Fruit fly (Drosophila melanogaster) whole organism, embryonic: ENCODE measurements around the gene CG18649.

Experiments
- B-H2 ChIP-seq: fragments of 200-800 bp; sonication (Bioruptor generic); optimal IDR thresholded peaks from 2 replicates; lab custom pipeline; 2018; ENCODE audit warnings: missing biosample characterization, mild to moderate bottlenecking, missing genetic modification characterization
- BEAF-32 ChIP-seq: fragments of 200-800 bp; sonication (Bioruptor generic); optimal IDR thresholded peaks from 3 replicates; lab custom pipeline; 2017; ENCODE audit warnings: missing biosample characterization, missing genetic modification characterization, mild to moderate bottlenecking, moderate library complexity, missing genetic modification reagents
- CG10462 ChIP-seq: fragments of 200-800 bp; sonication (Bioruptor generic); optimal IDR thresholded peaks from 2 replicates; lab custom pipeline; 2016; ENCODE audit warnings: missing biosample characterization, missing genetic modification characterization
- CG11247 ChIP-seq: fragments of 200-800 bp; sonication (Bioruptor generic); IDR thresholded peaks from 2 replicates; pipeline ENCODE4 v1.3.6; 2022; ENCODE audit warnings: missing biosample characterization, missing genetic modification characterization
- CG11560 ChIP-seq: fragments of 200-800 bp; sonication (Bioruptor generic); IDR thresholded peaks from 3 replicates; pipeline ENCODE4 v1.3.6; 2022; ENCODE audit warnings: missing biosample characterization, missing genetic modification characterization
- CG12299 ChIP-seq: fragments of 200-800 bp; sonication (Bioruptor generic); optimal IDR thresholded peaks from 2 replicates; lab custom pipeline; 2018; ENCODE audit warnings: missing biosample characterization, mild to moderate bottlenecking, missing genetic modification characterization
- CG12769 ChIP-seq: fragments of 200-800 bp; sonication (Bioruptor generic); optimal IDR thresholded peaks from 2 replicates; lab custom pipeline; 2019; ENCODE audit warnings: missing biosample characterization, mild to moderate bottlenecking, missing genetic modification characterization, moderate library complexity
- CG13287 ChIP-seq: fragments of 200-800 bp; sonication (Bioruptor generic); IDR thresholded peaks from 2 replicates; pipeline ENCODE4 v1.3.6; 2022; ENCODE audit warnings: missing biosample characterization, missing genetic modification characterization; ENCODE audit not compliant: partially characterized antibody
- CG14050 ChIP-seq: fragments of 200-800 bp; sonication (Bioruptor generic); IDR thresholded peaks from 3 replicates; pipeline ENCODE4 v1.3.6; 2022; ENCODE audit warnings: missing biosample characterization, missing genetic modification characterization
- CG15514 ChIP-seq: fragments of 200-800 bp; sonication (Bioruptor generic); optimal IDR thresholded peaks from 3 replicates; lab custom pipeline; 2017; ENCODE audit warnings: missing biosample characterization, missing genetic modification characterization, mild to moderate bottlenecking, moderate library complexity, missing genetic modification reagents
- CG18476 ChIP-seq: fragments of 200-800 bp; sonication (Bioruptor generic); optimal IDR thresholded peaks from 2 replicates; lab custom pipeline; 2016; ENCODE audit warnings: missing biosample characterization, mild to moderate bottlenecking, missing genetic modification characterization
- CG2678 ChIP-seq: fragments of 200-800 bp; sonication (Bioruptor generic); optimal IDR thresholded peaks from 3 replicates; lab custom pipeline; 2019; ENCODE audit warnings: missing biosample characterization, mild to moderate bottlenecking, missing genetic modification characterization, moderate library complexity
- CG30020 ChIP-seq: fragments of 200-800 bp; optimal IDR thresholded peaks from 2 replicates; lab custom pipeline; 2019; ENCODE audit warnings: missing biosample characterization, mild to moderate bottlenecking, missing genetic modification characterization, moderate library complexity
- CG31441 ChIP-seq: fragments of 200-800 bp; sonication (Bioruptor generic); IDR thresholded peaks from 2 replicates; pipeline ENCODE4 v1.3.6; 2022; ENCODE audit warnings: missing biosample characterization, missing genetic modification characterization
- CG7786 ChIP-seq: fragments of 200-800 bp; sonication (Bioruptor generic); optimal IDR thresholded peaks from 2 replicates; lab custom pipeline; 2016; ENCODE audit warnings: missing biosample characterization, missing genetic modification characterization
- CG9609 ChIP-seq: fragments of 200-800 bp; sonication (Bioruptor generic); optimal IDR thresholded peaks from 3 replicates; lab custom pipeline; 2016; ENCODE audit warnings: missing biosample characterization, missing genetic modification characterization
- CTCF ChIP-seq: fragments of 200-800 bp; sonication (Bioruptor generic); optimal IDR thresholded peaks from 2 replicates; lab custom pipeline; 2017; ENCODE audit warnings: missing biosample characterization, mild to moderate bottlenecking, missing genetic modification characterization, moderate library complexity
- Doc2 ChIP-seq: fragments of 200-800 bp; sonication (Bioruptor generic); IDR thresholded peaks from 2 replicates; pipeline ENCODE4 v1.3.6; 2022; ENCODE audit warnings: missing biosample characterization, missing genetic modification characterization
- Ets65A ChIP-seq: fragments of 200-800 bp; sonication (Bioruptor generic); peaks from one replicate; lab custom pipeline; 2016; ENCODE audit warnings: missing biosample characterization, missing genetic modification characterization
- GATAe ChIP-seq: fragments of 200-800 bp; sonication (Bioruptor generic); conservative IDR thresholded peaks from 2 replicates; pipeline ENCODE4 v1.3.6; 2022; ENCODE audit warnings: missing biosample characterization, missing genetic modification characterization
- H15 ChIP-seq: fragments of 200-800 bp; sonication (Bioruptor generic); IDR thresholded peaks from 3 replicates; pipeline ENCODE4 v1.3.6; 2022; ENCODE audit warnings: missing biosample characterization, missing genetic modification characterization
- Hr3 ChIP-seq: fragments of 200-800 bp; sonication (Bioruptor generic); optimal IDR thresholded peaks from 3 replicates; lab custom pipeline; 2016; ENCODE audit warnings: missing biosample characterization, missing genetic modification characterization
- Lpt ChIP-seq: fragments of >200 bp; optimal IDR thresholded peaks from 2 replicates; lab custom pipeline; 2018; ENCODE audit warnings: missing biosample characterization, missing genetic modification characterization
- Med ChIP-seq: fragments of 200-800 bp; sonication (Bioruptor generic); peaks from one replicate; lab custom pipeline; 2016; ENCODE audit warnings: missing biosample characterization, missing genetic modification characterization, mild to moderate bottlenecking, inconsistent platforms, moderate library complexity
- Neu2 ChIP-seq: fragments of 200-800 bp; sonication (Bioruptor generic); optimal IDR thresholded peaks from 3 replicates; lab custom pipeline; 2016; ENCODE audit warnings: missing biosample characterization, missing genetic modification characterization, borderline replicate concordance
- Nf-YB ChIP-seq: fragments of 200-800 bp; sonication (Bioruptor generic); optimal IDR thresholded peaks from 3 replicates; lab custom pipeline; 2019; ENCODE audit warnings: missing biosample characterization, mild to moderate bottlenecking, missing genetic modification characterization, moderate library complexity
- Ptx1 ChIP-seq: fragments of 200-800 bp; sonication (Bioruptor generic); IDR thresholded peaks from 2 replicates; pipeline ENCODE4 v1.3.6; 2022; ENCODE audit warnings: missing biosample characterization, missing genetic modification characterization
- Scr ChIP-seq: fragments of 200-800 bp; sonication (Bioruptor generic); IDR thresholded peaks from 2 replicates; pipeline ENCODE4 v1.3.6; 2022; ENCODE audit warnings: missing biosample characterization, missing genetic modification characterization; ENCODE audit not compliant: partially characterized antibody
- Xrp1 ChIP-seq: fragments of 200-800 bp; sonication (Bioruptor generic); IDR thresholded peaks from 2 replicates; pipeline ENCODE4 v1.3.6; 2022; ENCODE audit warnings: missing biosample characterization, missing genetic modification characterization
- ac ChIP-seq: fragments of 200-800 bp; sonication (Bioruptor generic); optimal IDR thresholded peaks from 3 replicates; lab custom pipeline; 2017; ENCODE audit warnings: missing biosample characterization, mild to moderate bottlenecking, missing genetic modification characterization
- ap ChIP-seq: fragments of 200-800 bp; sonication (Bioruptor generic); IDR thresholded peaks from 2 replicates; pipeline ENCODE4 v1.3.6; 2022; ENCODE audit warnings: missing biosample characterization, missing genetic modification characterization
- ara ChIP-seq: fragments of 200-800 bp; sonication (Bioruptor generic); IDR thresholded peaks from 2 replicates; pipeline ENCODE4 v1.3.6; 2022; ENCODE audit warnings: missing biosample characterization, missing genetic modification characterization
- ase ChIP-seq: fragments of 200-800 bp; sonication (Bioruptor generic); IDR thresholded peaks from 3 replicates; pipeline ENCODE4 v1.3.6; 2022; ENCODE audit warnings: missing biosample characterization, missing genetic modification characterization
- bcd ChIP-seq: fragments of 200-800 bp; sonication (Bioruptor generic); optimal IDR thresholded peaks from 2 replicates; lab custom pipeline; 2017; ENCODE audit warnings: missing biosample characterization, mild to moderate bottlenecking, missing genetic modification characterization
- caup ChIP-seq: fragments of 200-800 bp; sonication (Bioruptor generic); optimal IDR thresholded peaks from 3 replicates; lab custom pipeline; 2017; ENCODE audit warnings: missing biosample characterization, mild to moderate bottlenecking, missing genetic modification characterization, moderate library complexity; ENCODE audit not compliant: severe bottlenecking
- crc ChIP-seq: fragments of 200-800 bp; sonication (Bioruptor generic); optimal IDR thresholded peaks from 2 replicates; lab custom pipeline; 2016; ENCODE audit warnings: missing biosample characterization, missing genetic modification characterization
- dan ChIP-seq: fragments of 200-800 bp; sonication (Bioruptor generic); IDR thresholded peaks from 2 replicates; pipeline ENCODE4 v1.3.6; 2022; ENCODE audit warnings: missing biosample characterization, missing genetic modification characterization
- disco-r ChIP-seq: fragments of 200-800 bp; sonication (Bioruptor generic); optimal IDR thresholded peaks from 2 replicates; lab custom pipeline; 2016; ENCODE audit warnings: missing biosample characterization, missing genetic modification characterization
- fru ChIP-seq: fragments of >200 bp; optimal IDR thresholded peaks from 2 replicates; lab custom pipeline; 2017
- ftz-f1 ChIP-seq: fragments of 200-800 bp; sonication (Bioruptor generic); optimal IDR thresholded peaks from 2 replicates; lab custom pipeline; 2016; ENCODE audit warnings: missing biosample characterization, missing genetic modification characterization
- her ChIP-seq: fragments of 200-800 bp; sonication (Bioruptor generic); optimal IDR thresholded peaks from 2 replicates; lab custom pipeline; 2016; ENCODE audit warnings: missing biosample characterization, missing genetic modification characterization
- lbe ChIP-seq: fragments of 200-800 bp; sonication (Bioruptor generic); optimal IDR thresholded peaks from 2 replicates; lab custom pipeline; 2016; ENCODE audit warnings: missing biosample characterization, mild to moderate bottlenecking, missing genetic modification characterization
- lilli ChIP-seq: fragments of 200-800 bp; sonication (Bioruptor generic); optimal IDR thresholded peaks from 3 replicates; lab custom pipeline; 2016; ENCODE audit warnings: missing biosample characterization, missing genetic modification characterization
- mld ChIP-seq: fragments of 200-800 bp; sonication (Bioruptor generic); IDR thresholded peaks from 3 replicates; pipeline ENCODE4 v1.3.6; 2022; ENCODE audit warnings: missing biosample characterization, missing genetic modification characterization; ENCODE audit not compliant: partially characterized antibody
- nom ChIP-seq: fragments of 200-800 bp; sonication (Bioruptor generic); optimal IDR thresholded peaks from 2 replicates; lab custom pipeline; 2017; ENCODE audit warnings: missing biosample characterization, missing genetic modification characterization, mild to moderate bottlenecking, moderate library complexity, missing genetic modification reagents
- pan ChIP-seq, 4 experiments: fragments of >200 bp in 3 of 4; fragments of 200-800 bp in 1 of 4; sonication (Bioruptor generic) in 1 of 4; optimal IDR thresholded peaks in 3 of 4; IDR thresholded peaks in 1 of 4; 2 replicates each; pipeline versions ENCODE4 v1.3.6 to Lab custom; 2017 to 2022; ENCODE audit warnings: missing biosample characterization in 2 of 4, missing genetic modification characterization in 2 of 4, mixed read lengths in 1 of 4
- prd ChIP-seq, 3 experiments: fragments of >200 bp in 2 of 3; fragments of 200-800 bp in 1 of 3; sonication (Bioruptor generic) in 1 of 3; optimal IDR thresholded peaks in 2 of 3; IDR thresholded peaks in 1 of 3; 2 replicates in 2 of 3; 3 replicates in 1 of 3; pipeline versions ENCODE4 v1.3.6 to Lab custom; 2017 to 2022; ENCODE audit warnings: missing biosample characterization in 1 of 3, missing genetic modification characterization in 1 of 3
- tin ChIP-seq: fragments of 200-800 bp; sonication (Bioruptor generic); optimal IDR thresholded peaks from 3 replicates; lab custom pipeline; 2016; ENCODE audit warnings: missing biosample characterization, missing genetic modification characterization
- unpg ChIP-seq: fragments of 200-800 bp; sonication (Bioruptor generic); optimal IDR thresholded peaks from 3 replicates; lab custom pipeline; 2018; ENCODE audit warnings: missing biosample characterization, mild to moderate bottlenecking, missing genetic modification characterization, moderate library complexity
- vnd ChIP-seq: fragments of 200-800 bp; sonication (Bioruptor generic); IDR thresholded peaks from 3 replicates; pipeline ENCODE4 v1.3.6; 2022; ENCODE audit warnings: missing biosample characterization, missing genetic modification characterization; ENCODE audit not compliant: partially characterized antibody
- zen2 ChIP-seq: fragments of 200-800 bp; sonication (Bioruptor generic); IDR thresholded peaks from 3 replicates; pipeline ENCODE4 v1.3.6; 2022; ENCODE audit warnings: missing biosample characterization, missing genetic modification characterization; ENCODE audit not compliant: partially characterized antibody

CG18649 gene

dm6 chr3L:15006825-15007224 lies 47.1 kb downstream of the CG18649 start (continued):
- TF ChIP-seq CG12299 (tag; lab: Kevin White, UChicago): no peak
- TF ChIP-seq CG11247: no peak
- no peak for TF ChIP-seq dan
- TF ChIP-seq CTCF (GFP tag; lab: Kevin White, UChicago): no peak
- no peak for TF ChIP-seq CG30020 (tag; lab: Kevin White, UChicago)
- no peak for TF ChIP-seq Ptx1 (GFP tag; lab: Robert Waterston, UW)
- no peak for TF ChIP-seq Doc2
- no peak for TF ChIP-seq lbe (GFP tag; lab: Kevin White, UChicago)
- no peak for TF ChIP-seq CG2678 (tag; lab: Kevin White, UChicago)
- no peak for TF ChIP-seq CG18476 (GFP tag; lab: Kevin White, UChicago)
- no peak for TF ChIP-seq CG12769 (tag; lab: Kevin White, UChicago)
- TF ChIP-seq ac: no peak
- no peak for TF ChIP-seq ase
- no peak for TF ChIP-seq Nf-YB (GFP tag; lab: Kevin White, UChicago)
- no peak for TF ChIP-seq Neu2 (GFP tag; lab: Kevin White, UChicago)
- no peak for TF ChIP-seq Hr3
- no peak for TF ChIP-seq crc (GFP tag; lab: Kevin White, UChicago)
- TF ChIP-seq mld (GFP tag; lab: Robert Waterston, UW): no peak
- peak; percentile 53; the same call in 1 of the 2 replicates for TF ChIP-seq Xrp1 (GFP tag; lab: Robert Waterston, UW)
- no peak for TF ChIP-seq H15 (GFP tag; lab: Robert Waterston, UW)
- no peak for TF ChIP-seq Lpt (GFP tag; lab: Kevin White, UChicago)
- peak; percentile 68 for TF ChIP-seq Ets65A (GFP tag; lab: Kevin White, UChicago)
- no peak for TF ChIP-seq her (GFP tag; lab: Kevin White, UChicago)
- TF ChIP-seq BEAF-32 (GFP tag; lab: Kevin White, UChicago): no peak
- TF ChIP-seq ftz-f1 (GFP tag; lab: Kevin White, UChicago): no peak
- no peak for TF ChIP-seq bcd (GFP tag; lab: Kevin White, UChicago)
- TF ChIP-seq tin: no peak
- TF ChIP-seq unpg (GFP tag; lab: Kevin White, UChicago): peak; percentile 48
- no peak for TF ChIP-seq vnd (GFP tag; lab: Robert Waterston, UW)
- TF ChIP-seq lilli (GFP tag; lab: Kevin White, UChicago): no peak
- no peak for TF ChIP-seq prd (optimal IDR thresholded peaks at IDR 0.05; lab: Kevin White, UChicago)
- TF ChIP-seq prd (GFP tag; IDR thresholded peaks at IDR 0.05; lab: Robert Waterston, UW): peak; percentile 30; the same call in 2 of the 3 replicates
- no peak for TF ChIP-seq CG15514 (GFP tag; lab: Kevin White, UChicago)
- TF ChIP-seq caup (GFP tag; lab: Kevin White, UChicago): no peak
- TF ChIP-seq zen2: no peak
- no peak for TF ChIP-seq Med
- TF ChIP-seq ap (GFP tag; lab: Robert Waterston, UW): no peak
- no peak for TF ChIP-seq GATAe
- no peak for TF ChIP-seq fru (lab: Kevin White, UChicago)
- peak; percentile 39; the same call in 1 of the 2 replicates for TF ChIP-seq ara (GFP tag; lab: Robert Waterston, UW)
- TF ChIP-seq CG7786: no peak
- peak; percentile 26 for TF ChIP-seq nom (GFP tag; lab: Kevin White, UChicago)
- TF ChIP-seq CG9609 (GFP tag; lab: Kevin White, UChicago): no peak
- TF ChIP-seq CG11560: no peak
- no peak for TF ChIP-seq CG10462 (GFP tag; lab: Kevin White, UChicago)
- TF ChIP-seq CG31441 (GFP tag; lab: Robert Waterston, UW): peak; percentile 22; the same call in 1 of the 2 replicates
- no peak for TF ChIP-seq pan (optimal IDR thresholded peaks at IDR 0.05; lab: Kevin White, UChicago)
- peak in 1 of 2 experiments; percentile 59 for TF ChIP-seq pan (GFP tag; optimal IDR thresholded peaks at IDR 0.05 in 1 of 2, IDR thresholded peaks at IDR 0.05 in 1 of 2)
- TF ChIP-seq B-H2 (GFP tag; lab: Kevin White, UChicago): no peak
- TF ChIP-seq CG13287: no peak
- TF ChIP-seq CG14050: no peak
- no peak for TF ChIP-seq Scr (GFP tag; lab: Robert Waterston, UW)
- no peak for TF ChIP-seq disco-r (GFP tag; lab: Kevin White, UChicago)
